Fruit fly (Drosophila melanogaster): ENCODE data around the gene atms.
A peak's percentile ranks its signal among the peaks of the same experiment; 100 is the strongest.

Gene atms

DNA sequence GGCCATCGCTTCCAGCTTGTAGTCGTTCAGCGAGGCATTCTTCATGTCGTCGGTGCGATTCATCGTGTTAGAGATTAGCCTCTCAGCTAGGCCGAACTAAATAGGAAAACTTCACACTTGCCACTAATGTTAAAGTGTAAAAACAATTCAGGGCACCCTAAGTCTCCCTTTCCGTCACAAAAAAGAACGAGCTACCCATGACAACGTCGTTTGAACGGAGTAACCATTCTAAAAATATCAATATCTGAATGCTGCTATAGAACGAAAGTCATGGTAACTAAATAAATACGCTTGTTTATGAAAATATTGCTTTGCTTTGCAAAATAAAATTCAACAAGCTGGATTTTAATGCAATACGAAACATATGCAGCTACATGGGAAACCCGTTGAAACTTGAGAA, 34.8 kb downstream of the atms start, which contains the start of gene Ccdc39:
TSS of gene Ccdc39 (minus strand) at position 101 of the 400 bp plus-strand sequence.
- TF ChIP-seq ey (GFP tag; optimal IDR thresholded peaks at IDR 0.05) (no peak), CG32264 (GFP tag; optimal IDR thresholded peaks at IDR 0.05) (no peak), dsf (GFP tag; optimal IDR thresholded peaks at IDR 0.05; ENCODE audit: borderline replicate concordance) (no peak), dl (GFP tag; optimal IDR thresholded peaks at IDR 0.05; ENCODE audit: insufficient read depth in 1 of 2, partially characterized antibody in 2 of 2) (no peak), dmrt93B (GFP tag; optimal IDR thresholded peaks at IDR 0.05) (no peak), tai (GFP tag; optimal IDR thresholded peaks at IDR 0.05) (no peak), GATAd (GFP tag; optimal IDR thresholded peaks at IDR 0.05) (no peak), h (GFP tag; optimal IDR thresholded peaks at IDR 0.05) (no peak), Mio (GFP tag; optimal IDR thresholded peaks at IDR 0.05) (no peak), sv (GFP tag; optimal IDR thresholded peaks at IDR 0.05) (no peak), CG9705 (GFP tag; optimal IDR thresholded peaks at IDR 0.05) (no peak)

DNA sequence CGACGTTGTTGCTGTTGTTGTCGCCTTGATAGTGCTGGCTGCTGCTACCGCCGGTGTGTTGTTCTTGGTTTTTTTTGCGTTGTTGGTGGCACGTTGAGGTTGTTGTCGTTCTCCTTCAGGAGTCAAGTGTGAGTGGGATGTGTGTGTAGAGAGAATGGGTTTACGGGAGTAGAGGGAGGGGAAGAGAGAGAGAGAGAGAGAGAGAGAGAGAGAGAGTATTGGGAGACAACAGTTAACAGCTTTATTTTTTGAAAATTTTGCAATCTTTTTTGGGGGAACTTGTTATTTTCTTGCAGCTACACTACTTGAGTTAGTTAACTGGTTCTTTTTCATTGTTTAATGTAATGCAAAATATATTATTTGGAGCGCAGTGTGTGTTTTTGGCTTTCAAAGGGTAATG, 47.8 kb downstream of the atms start:
- TF ChIP-seq br (GFP tag; optimal IDR thresholded peaks at IDR 0.05): no peak
- no peak for TF ChIP-seq sage (GFP tag; optimal IDR thresholded peaks at IDR 0.05)
- TF ChIP-seq Dif (GFP tag; optimal IDR thresholded peaks at IDR 0.05; ENCODE audit: partially characterized antibody): no peak
- no peak for TF ChIP-seq Hr83 (GFP tag; optimal IDR thresholded peaks at IDR 0.05; ENCODE audit: poor library complexity, severe bottlenecking)
- TF ChIP-seq Mio (GFP tag; optimal IDR thresholded peaks at IDR 0.05): no peak
- no peak for TF ChIP-seq HLH106 (tag; optimal IDR thresholded peaks at IDR 0.05)
- TF ChIP-seq pan (optimal IDR thresholded peaks at IDR 0.05): no peak
- TF ChIP-seq CrebA (GFP tag; optimal IDR thresholded peaks at IDR 0.05; ENCODE audit: borderline replicate concordance): no peak
- no peak for TF ChIP-seq Myc (optimal IDR thresholded peaks at IDR 0.05)

DNA sequence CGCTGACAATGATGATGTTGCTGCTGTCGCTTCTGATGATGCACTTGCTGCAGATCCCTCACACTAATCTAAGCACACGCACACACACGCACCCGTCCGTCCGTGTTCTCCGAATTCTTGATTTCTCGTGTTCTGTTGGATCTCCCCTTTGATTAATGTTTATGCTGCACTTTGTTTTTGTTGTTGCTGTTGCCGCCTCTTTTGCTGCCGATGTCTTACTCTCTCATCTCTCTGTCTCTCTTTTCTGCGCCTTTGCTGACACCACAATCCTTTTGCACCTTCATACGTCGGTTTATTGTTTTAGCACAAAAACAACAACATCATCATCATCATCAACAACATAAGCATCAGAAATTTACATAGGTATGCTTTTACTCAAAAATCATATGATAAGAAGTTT, 48.2 kb downstream of the atms start:
- no peak for TF ChIP-seq br (GFP tag; optimal IDR thresholded peaks at IDR 0.05)
- TF ChIP-seq psq (GFP tag; optimal IDR thresholded peaks at IDR 0.05): peak; percentile 19
- TF ChIP-seq lola (GFP tag; optimal IDR thresholded peaks at IDR 0.05): no peak
- TF ChIP-seq foxo (GFP tag; optimal IDR thresholded peaks at IDR 0.05): no peak
- no peak for TF ChIP-seq Dif (GFP tag; optimal IDR thresholded peaks at IDR 0.05; ENCODE audit: partially characterized antibody)
- TF ChIP-seq rgr (GFP tag; optimal IDR thresholded peaks at IDR 0.05): no peak
- no peak for TF ChIP-seq jim (GFP tag; optimal IDR thresholded peaks at IDR 0.05)

DNA sequence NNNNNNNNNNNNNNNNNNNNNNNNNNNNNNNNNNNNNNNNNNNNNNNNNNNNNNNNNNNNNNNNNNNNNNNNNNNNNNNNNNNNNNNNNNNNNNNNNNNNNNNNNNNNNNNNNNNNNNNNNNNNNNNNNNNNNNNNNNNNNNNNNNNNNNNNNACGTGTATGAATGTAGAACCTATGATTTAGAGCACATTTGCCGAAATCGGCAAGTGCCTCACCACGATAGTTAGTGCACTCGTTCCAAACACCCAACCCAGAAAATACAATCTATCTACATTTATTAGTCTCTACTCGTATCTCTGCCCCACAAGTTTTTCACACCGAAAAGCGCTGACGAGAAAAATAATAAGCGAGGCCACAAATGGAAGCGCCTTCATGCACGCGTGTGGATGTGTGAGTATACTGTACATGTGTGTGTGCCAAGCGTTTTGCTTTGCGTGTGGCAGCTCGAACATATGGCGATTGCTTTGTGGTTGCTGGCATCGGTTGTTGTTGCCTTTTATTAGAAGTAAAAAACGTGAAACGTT, 54.4 kb downstream of the atms start:
- TF ChIP-seq woc (GFP tag; optimal IDR thresholded peaks at IDR 0.05): no peak

DNA sequence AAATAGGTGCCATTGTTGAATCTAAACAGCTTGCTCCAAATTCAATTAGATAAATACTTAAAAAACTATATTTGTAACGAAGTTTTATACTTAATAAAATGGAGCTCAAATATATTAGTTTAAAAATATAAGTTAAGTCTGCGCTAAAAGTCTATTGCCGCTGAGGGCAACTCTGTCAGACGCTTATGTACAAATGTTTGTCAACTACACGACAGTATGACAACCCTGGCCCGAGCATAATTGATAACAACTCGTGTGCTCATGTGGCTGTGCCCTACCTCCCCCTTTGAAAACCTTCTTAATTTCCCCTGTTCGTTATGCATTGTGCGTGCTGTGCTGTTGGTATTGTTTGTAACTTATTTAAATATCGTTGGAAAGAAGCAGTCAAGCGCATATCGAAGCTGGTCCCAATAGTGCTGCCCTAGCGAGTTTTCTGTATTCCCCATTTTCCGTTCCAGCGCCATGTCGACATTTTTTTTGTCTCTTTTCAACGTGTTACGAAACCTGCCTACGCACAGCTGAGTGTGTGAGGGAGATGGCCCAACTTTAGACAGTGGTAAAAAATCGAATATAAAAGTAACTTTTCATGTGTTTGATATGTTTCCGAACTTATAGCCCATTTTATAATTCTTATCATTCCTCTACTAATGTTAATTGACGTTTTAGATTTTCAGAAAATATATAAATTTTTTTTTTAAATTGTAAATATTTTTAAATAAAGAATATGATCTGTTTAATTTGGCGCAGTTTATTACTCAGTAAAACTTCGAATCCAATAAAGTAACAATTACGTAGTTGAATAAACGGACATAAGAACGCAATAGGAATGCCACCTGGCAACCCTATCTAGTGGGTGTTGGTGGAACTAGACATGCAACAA, 55.2 kb downstream of the atms start:
- TF ChIP-seq N (GFP tag; optimal IDR thresholded peaks at IDR 0.05): no peak
- no peak for TF ChIP-seq jim (GFP tag; optimal IDR thresholded peaks at IDR 0.05)
- no peak for TF ChIP-seq Jra (GFP tag; optimal IDR thresholded peaks at IDR 0.05)
- TF ChIP-seq Rel (GFP tag; optimal IDR thresholded peaks at IDR 0.05): no peak
- peak; percentile 2 for TF ChIP-seq Rel (tag; optimal IDR thresholded peaks at IDR 0.05)
- peak; percentile 22 for TF ChIP-seq sv (GFP tag; optimal IDR thresholded peaks at IDR 0.05)
- TF ChIP-seq h (GFP tag; optimal IDR thresholded peaks at IDR 0.05): no peak

DNA sequence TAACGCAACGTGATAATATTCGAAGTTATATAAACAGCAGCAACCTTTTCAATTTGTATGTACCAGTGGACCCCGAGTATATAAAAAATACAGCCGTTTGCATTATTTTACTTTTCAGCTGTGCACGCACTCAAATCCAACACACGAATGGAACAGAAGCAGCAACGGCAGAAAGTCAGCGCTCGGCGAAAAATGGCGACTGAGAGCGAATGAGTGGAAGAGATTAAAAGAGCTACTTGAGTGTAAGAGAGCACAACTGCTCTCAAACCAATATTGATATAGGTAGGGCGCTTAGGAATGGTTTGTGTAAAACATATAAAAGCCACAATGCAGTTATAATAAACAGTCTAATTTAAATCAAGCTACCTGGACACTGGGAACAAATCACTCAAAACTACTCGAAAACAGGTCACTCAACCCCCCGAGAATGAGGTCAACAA, 56.5 kb downstream of the atms start:
- no peak for TF ChIP-seq dmrt93B (GFP tag; optimal IDR thresholded peaks at IDR 0.05)
- TF ChIP-seq sv (GFP tag; optimal IDR thresholded peaks at IDR 0.05): peak; percentile 42
- peak; percentile 49 for TF ChIP-seq dsf (GFP tag; optimal IDR thresholded peaks at IDR 0.05; ENCODE audit: borderline replicate concordance)
- TF ChIP-seq ey (GFP tag; optimal IDR thresholded peaks at IDR 0.05): peak; percentile 7
- peak; percentile 66 for TF ChIP-seq sage (GFP tag; optimal IDR thresholded peaks at IDR 0.05)
- peak; percentile 12 to 63 for TF ChIP-seq foxo (GFP tag; optimal IDR thresholded peaks at IDR 0.05)
- TF ChIP-seq Vsx2 (GFP tag; optimal IDR thresholded peaks at IDR 0.05; ENCODE audit: partially characterized antibody): peak; percentile 22
- no peak for TF ChIP-seq CG9705 (GFP tag; optimal IDR thresholded peaks at IDR 0.05)
- peak; percentile 19 for TF ChIP-seq CG32264 (GFP tag; optimal IDR thresholded peaks at IDR 0.05)
- peak; percentile 69 for TF ChIP-seq psq (GFP tag; optimal IDR thresholded peaks at IDR 0.05)
- peak; percentile 42 for TF ChIP-seq OdsH (GFP tag; optimal IDR thresholded peaks at IDR 0.05)
- peak; percentile 36 for TF ChIP-seq CrebA (GFP tag; optimal IDR thresholded peaks at IDR 0.05; ENCODE audit: borderline replicate concordance)
- no peak for TF ChIP-seq Rel (GFP tag; optimal IDR thresholded peaks at IDR 0.05)
- peak; percentile 43 for TF ChIP-seq Rel (tag; optimal IDR thresholded peaks at IDR 0.05)
- TF ChIP-seq dl (GFP tag; optimal IDR thresholded peaks at IDR 0.05; ENCODE audit: insufficient read depth in 1 of 2, partially characterized antibody in 2 of 2): peak; percentile 76 to 80
- TF ChIP-seq Hr83 (GFP tag; optimal IDR thresholded peaks at IDR 0.05; ENCODE audit: poor library complexity, severe bottlenecking): peak; percentile 80
- no peak for TF ChIP-seq Myc (optimal IDR thresholded peaks at IDR 0.05)
- TF ChIP-seq h (GFP tag; optimal IDR thresholded peaks at IDR 0.05): peak; percentile 74
- no peak for TF ChIP-seq Abd-B (GFP tag; optimal IDR thresholded peaks at IDR 0.05)
- TF ChIP-seq rgr (GFP tag; optimal IDR thresholded peaks at IDR 0.05): peak; percentile 42
- no peak for TF ChIP-seq Dfd (GFP tag; optimal IDR thresholded peaks at IDR 0.05)
- TF ChIP-seq HLH106 (tag; optimal IDR thresholded peaks at IDR 0.05): no peak
- no peak for TF ChIP-seq lola (GFP tag; optimal IDR thresholded peaks at IDR 0.05)
- no peak for TF ChIP-seq Jra (GFP tag; optimal IDR thresholded peaks at IDR 0.05)
- no peak for TF ChIP-seq GATAd (GFP tag; optimal IDR thresholded peaks at IDR 0.05)
- TF ChIP-seq tai (GFP tag; optimal IDR thresholded peaks at IDR 0.05): peak; percentile 59
- TF ChIP-seq fru (GFP tag; optimal IDR thresholded peaks at IDR 0.05): peak; percentile 10
- peak; percentile 4 for TF ChIP-seq br (GFP tag; optimal IDR thresholded peaks at IDR 0.05)
